Worm (Caenorhabditis elegans) whole organism, L1 larva: ENCODE results near the gene dpy-27.
A peak's percentile ranks its signal among the peaks of the same experiment; 100 is the strongest.

Source experiments
- C04F5.9 ChIP-seq: sonication (generic microtip); optimal IDR thresholded peaks from 2 replicates; lab custom pipeline; 2016; ENCODE audit warnings: missing genetic modification characterization, missing compliant biosample characterization
- C34B4.2 ChIP-seq: sonication (generic microtip); optimal IDR thresholded peaks from 2 replicates; lab custom pipeline; 2017; ENCODE audit warnings: mild to moderate bottlenecking, missing genetic modification characterization, missing compliant biosample characterization
- F16B12.6 ChIP-seq: fragments of 150-350 bp; optimal IDR thresholded peaks from 2 replicates; lab custom pipeline; 2014; ENCODE audit warnings: missing biosample characterization, missing genetic modification characterization
- Y116A8C.19 ChIP-seq: sonication (generic microtip); optimal IDR thresholded peaks from 2 replicates; lab custom pipeline; 2016; ENCODE audit warnings: missing compliant biosample characterization, missing genetic modification characterization, borderline replicate concordance
- aha-1 ChIP-seq: fragments of 150-350 bp; optimal IDR thresholded peaks from 2 replicates; lab custom pipeline; 2014; ENCODE audit warnings: missing biosample characterization, missing genetic modification characterization
- alr-1 ChIP-seq: fragments of 200-800 bp; sonication (Bioruptor generic); optimal IDR thresholded peaks from 2 replicates; lab custom pipeline; 2018; ENCODE audit warnings: borderline replicate concordance, mild to moderate bottlenecking, missing genetic modification characterization, missing compliant biosample characterization
- ama-1 ChIP-seq: fragments of 150-350 bp; optimal IDR thresholded peaks from 2 replicates; lab custom pipeline; 2014
- blmp-1 ChIP-seq: fragments of 150-350 bp; optimal IDR thresholded peaks from 2 replicates; lab custom pipeline; 2014; ENCODE audit warnings: missing biosample characterization, missing genetic modification characterization
- ceh-82 ChIP-seq, 3 experiments: fragments of 150-350 bp in 1 of 3; sonication (generic microtip) in 2 of 3; optimal IDR thresholded peaks; 2 replicates each; lab custom pipeline; 2014 to 2017; ENCODE audit warnings: missing biosample characterization in 3 of 3, missing genetic modification characterization in 3 of 3
- ceh-88 ChIP-seq: fragments of 200-800 bp; sonication (Bioruptor generic); IDR thresholded peaks from 2 replicates; pipeline ENCODE4 v1.3.6; 2022; ENCODE audit warnings: missing genetic modification characterization, missing compliant biosample characterization
- ces-1 ChIP-seq: fragments of 150-350 bp; optimal IDR thresholded peaks from 2 replicates; lab custom pipeline; 2014; ENCODE audit warnings: missing biosample characterization, missing genetic modification reagents, missing genetic modification characterization
- dsc-1 ChIP-seq: sonication (generic microtip); optimal IDR thresholded peaks from 2 replicates; lab custom pipeline; 2016; ENCODE audit warnings: mild to moderate bottlenecking, missing genetic modification characterization, missing compliant biosample characterization
- efl-1 ChIP-seq, 4 experiments: fragments of 150-350 bp; optimal IDR thresholded peaks in 3 of 4; peaks in 1 of 4; 1 replicate in 1 of 4; 2 replicates in 3 of 4; lab custom pipeline; 2014; ENCODE audit warnings: missing biosample characterization in 2 of 4, missing genetic modification characterization in 2 of 4, missing genetic modification reagents in 2 of 4
- egl-27 ChIP-seq, 2 experiments: fragments of 150-350 bp in 1 of 2; sonication (generic microtip); optimal IDR thresholded peaks; 3 replicates each; lab custom pipeline; 2017 to 2018; ENCODE audit warnings: missing biosample characterization in 2 of 2, missing genetic modification characterization in 2 of 2, missing genetic modification reagents in 2 of 2
- elt-2 ChIP-seq: sonication (generic microtip); optimal IDR thresholded peaks from 2 replicates; lab custom pipeline; 2016; ENCODE audit warnings: missing genetic modification characterization, mild to moderate bottlenecking, inconsistent platforms, missing compliant biosample characterization, missing genetic modification reagents
- ets-5 ChIP-seq: fragments of 200-800 bp; sonication (Bioruptor generic); IDR thresholded peaks from 2 replicates; pipeline ENCODE4 v1.3.6; 2022; ENCODE audit warnings: missing genetic modification characterization, missing compliant biosample characterization
- fkh-10 ChIP-seq: sonication (generic microtip); optimal IDR thresholded peaks from 2 replicates; lab custom pipeline; 2017; ENCODE audit warnings: missing biosample characterization, missing genetic modification reagents, missing genetic modification characterization
- fkh-8 ChIP-seq: sonication (generic microtip); optimal IDR thresholded peaks from 2 replicates; lab custom pipeline; 2016; ENCODE audit warnings: mild to moderate bottlenecking, missing genetic modification characterization, missing compliant biosample characterization
- fos-1 ChIP-seq: fragments of 150-350 bp; optimal IDR thresholded peaks from 2 replicates; lab custom pipeline; 2014; ENCODE audit warnings: missing biosample characterization, missing genetic modification characterization
- grh-1 ChIP-seq: fragments of 200-800 bp; sonication (Bioruptor generic); IDR thresholded peaks from 2 replicates; pipeline ENCODE4 v1.3.6; 2022; ENCODE audit warnings: missing genetic modification reagents, missing genetic modification characterization, missing compliant biosample characterization
- hlh-4 ChIP-seq: sonication (generic microtip); optimal IDR thresholded peaks from 2 replicates; lab custom pipeline; 2016; ENCODE audit warnings: mild to moderate bottlenecking, missing genetic modification characterization, missing compliant biosample characterization
- hpl-2 ChIP-seq: fragments of 150-350 bp; optimal IDR thresholded peaks from 2 replicates; lab custom pipeline; 2014; ENCODE audit warnings: missing biosample characterization, missing genetic modification reagents, missing genetic modification characterization
- isw-1 ChIP-seq: fragments of 200-800 bp; sonication (Bioruptor generic); IDR thresholded peaks from 2 replicates; pipeline ENCODE4 v1.3.6; 2022; ENCODE audit warnings: missing genetic modification characterization, missing compliant biosample characterization
- jun-1 ChIP-seq: fragments of 150-350 bp; optimal IDR thresholded peaks from 2 replicates; lab custom pipeline; 2014; ENCODE audit warnings: missing biosample characterization, missing genetic modification reagents, missing genetic modification characterization
- lin-14 ChIP-seq: fragments of 200-800 bp; sonication (Bioruptor generic); optimal IDR thresholded peaks from 2 replicates; lab custom pipeline; 2018; ENCODE audit warnings: mild to moderate bottlenecking, missing genetic modification characterization, moderate library complexity, missing compliant biosample characterization
- lin-35 ChIP-seq, 2 experiments: fragments of 150-350 bp; optimal IDR thresholded peaks; 2 replicates each; lab custom pipeline; 2014; ENCODE audit warnings: missing biosample characterization in 2 of 2, missing genetic modification characterization in 2 of 2, missing genetic modification reagents in 2 of 2
- mab-9 ChIP-seq: fragments of 200-800 bp; sonication (Bioruptor generic); IDR thresholded peaks from 2 replicates; pipeline ENCODE4 v1.3.6; 2022; ENCODE audit warnings: missing genetic modification reagents, missing genetic modification characterization, missing compliant biosample characterization
- mdl-1 ChIP-seq, 2 experiments: fragments of 150-350 bp; optimal IDR thresholded peaks; 2 replicates each; lab custom pipeline; 2014 to 2017; ENCODE audit warnings: missing biosample characterization in 2 of 2, missing genetic modification characterization in 2 of 2, inconsistent platforms in 1 of 2
- nhr-11 ChIP-seq: fragments of 150-350 bp; optimal IDR thresholded peaks from 2 replicates; lab custom pipeline; 2014; ENCODE audit warnings: missing biosample characterization, missing genetic modification characterization
- nhr-12 ChIP-seq: sonication (generic microtip); optimal IDR thresholded peaks from 2 replicates; lab custom pipeline; 2017; ENCODE audit warnings: missing biosample characterization, missing genetic modification characterization
- nhr-19 ChIP-seq: fragments of 200-800 bp; sonication (Bioruptor generic); conservative IDR thresholded peaks from 2 replicates; pipeline ENCODE4 v1.3.6; 2022; ENCODE audit warnings: missing genetic modification characterization, missing compliant biosample characterization
- nhr-20 ChIP-seq: sonication (generic microtip); optimal IDR thresholded peaks from 2 replicates; lab custom pipeline; 2016; ENCODE audit warnings: mild to moderate bottlenecking, missing genetic modification characterization, missing compliant biosample characterization
- nhr-28 ChIP-seq: fragments of 150-350 bp; optimal IDR thresholded peaks from 2 replicates; lab custom pipeline; 2014; ENCODE audit warnings: missing biosample characterization, missing genetic modification characterization
- nhr-71 ChIP-seq: sonication (generic microtip); optimal IDR thresholded peaks from 2 replicates; lab custom pipeline; 2016; ENCODE audit warnings: mild to moderate bottlenecking, missing genetic modification characterization, moderate library complexity, missing compliant biosample characterization
- nhr-76 ChIP-seq: sonication (generic microtip); optimal IDR thresholded peaks from 2 replicates; lab custom pipeline; 2017; ENCODE audit warnings: missing biosample characterization, missing genetic modification characterization
- nhr-84 ChIP-seq: sonication (generic microtip); optimal IDR thresholded peaks from 2 replicates; lab custom pipeline; 2017; ENCODE audit warnings: missing biosample characterization, missing genetic modification characterization
- nhr-85 ChIP-seq: sonication (generic microtip); peaks from one replicate; lab custom pipeline; 2016; ENCODE audit warnings: missing genetic modification characterization, inconsistent platforms, missing compliant biosample characterization
- nhr-90 ChIP-seq: sonication (generic microtip); optimal IDR thresholded peaks from 2 replicates; lab custom pipeline; 2016; ENCODE audit warnings: mild to moderate bottlenecking, missing genetic modification characterization, missing compliant biosample characterization; ENCODE audit not compliant: poor library complexity
- pag-3 ChIP-seq: sonication (generic microtip); optimal IDR thresholded peaks from 2 replicates; lab custom pipeline; 2017; ENCODE audit warnings: missing genetic modification characterization, mild to moderate bottlenecking, missing compliant biosample characterization, antibody characterized with exemption, borderline replicate concordance; ENCODE audit not compliant: insufficient read depth
- pax-3 ChIP-seq: fragments of 200-800 bp; sonication (Bioruptor generic); optimal IDR thresholded peaks from 2 replicates; lab custom pipeline; 2018; ENCODE audit warnings: mild to moderate bottlenecking, missing genetic modification characterization, moderate library complexity, missing compliant biosample characterization
- pqm-1 ChIP-seq: sonication (generic microtip); optimal IDR thresholded peaks from 3 replicates; lab custom pipeline; 2017; ENCODE audit warnings: missing biosample characterization, missing genetic modification characterization
- skn-1 ChIP-seq: fragments of 150-350 bp; optimal IDR thresholded peaks from 2 replicates; lab custom pipeline; 2014; ENCODE audit warnings: missing biosample characterization, missing genetic modification characterization
- sup-37 ChIP-seq: fragments of 200-800 bp; sonication (Bioruptor generic); optimal IDR thresholded peaks from 2 replicates; lab custom pipeline; 2018; ENCODE audit warnings: mild to moderate bottlenecking, missing genetic modification characterization, missing compliant biosample characterization
- swsn-7 ChIP-seq: sonication (generic microtip); optimal IDR thresholded peaks from 2 replicates; lab custom pipeline; 2016; ENCODE audit warnings: missing genetic modification characterization, missing compliant biosample characterization
- tlp-1 ChIP-seq: fragments of 150-350 bp; optimal IDR thresholded peaks from 2 replicates; lab custom pipeline; 2014; ENCODE audit warnings: missing biosample characterization, missing genetic modification characterization
- unc-130 ChIP-seq: fragments of 150-350 bp; optimal IDR thresholded peaks from 2 replicates; lab custom pipeline; 2017; ENCODE audit warnings: missing biosample characterization, missing genetic modification characterization, inconsistent platforms
- unc-62 ChIP-seq: fragments of 150-350 bp; optimal IDR thresholded peaks from 2 replicates; lab custom pipeline; 2014; ENCODE audit warnings: missing biosample characterization, missing genetic modification reagents, missing genetic modification characterization
- unc-98 ChIP-seq: fragments of 200-800 bp; sonication (Bioruptor generic); IDR thresholded peaks from 2 replicates; pipeline ENCODE4 v1.3.6; 2022; ENCODE audit warnings: missing genetic modification characterization, missing compliant biosample characterization
- vab-15 ChIP-seq: sonication (generic microtip); optimal IDR thresholded peaks from 2 replicates; lab custom pipeline; 2017; ENCODE audit warnings: missing genotype, mild to moderate bottlenecking, missing genetic modification characterization, missing compliant biosample characterization
- xbp-1 ChIP-seq: sonication (generic microtip); optimal IDR thresholded peaks from 2 replicates; lab custom pipeline; 2016; ENCODE audit warnings: missing genetic modification characterization, missing compliant biosample characterization
- zag-1 ChIP-seq: fragments of 150-350 bp; optimal IDR thresholded peaks from 2 replicates; lab custom pipeline; 2014; ENCODE audit warnings: missing biosample characterization, missing genetic modification characterization
- ztf-11 ChIP-seq, 2 experiments: sonication (generic microtip); optimal IDR thresholded peaks; 2 replicates each; lab custom pipeline; 2016 to 2017; ENCODE audit warnings: missing genetic modification characterization in 2 of 2, missing biosample characterization in 1 of 2, missing compliant biosample characterization in 1 of 2
- ztf-4 ChIP-seq: fragments of 150-350 bp; optimal IDR thresholded peaks from 2 replicates; lab custom pipeline; 2014; ENCODE audit warnings: missing biosample characterization, missing genetic modification characterization

The dpy-27 gene

ce11 chrIII:3786427-3786935 lies 33.0 kb downstream of the dpy-27 start, which contains the start of gene acy-3:
Gene acy-3, minus strand, starts transcription at chrIII:3786477.
- no peak for TF ChIP-seq ceh-88
- TF ChIP-seq ztf-4 (tag; lab: Kevin White, UChicago), result peak; percentile 52
- TF ChIP-seq mdl-1 (tag; optimal IDR thresholded peaks at IDR 0.05; lab: Kevin White, UChicago), result peak in 1 of 2 experiments; percentile 30
- no peak for TF ChIP-seq fkh-10 (GFP tag; lab: Kevin White, UChicago)
- no peak for TF ChIP-seq alr-1 (tag; lab: Kevin White, UChicago)
- no peak for TF ChIP-seq mab-9 (GFP tag; lab: Robert Waterston, UW)
- TF ChIP-seq sup-37 (GFP tag; lab: Kevin White, UChicago), result peak; percentile 25
- no peak for TF ChIP-seq aha-1 (tag; lab: Kevin White, UChicago)
- no peak for TF ChIP-seq Y116A8C.19
- TF ChIP-seq ceh-82 (tag; optimal IDR thresholded peaks at IDR 0.05; lab: Kevin White, UChicago), result no peak
- no peak for TF ChIP-seq hpl-2 (GFP tag; lab: Kevin White, UChicago)
- no peak for TF ChIP-seq isw-1 (GFP tag; lab: Robert Waterston, UW)
- TF ChIP-seq fos-1 (tag; lab: Kevin White, UChicago), result peak; percentile 19
- peak; percentile 28 for TF ChIP-seq elt-2 (tag; lab: Kevin White, UChicago)
- TF ChIP-seq zag-1 (tag; lab: Kevin White, UChicago), result no peak
- no peak for TF ChIP-seq nhr-28 (tag; lab: Kevin White, UChicago)
- TF ChIP-seq swsn-7 (tag; lab: Kevin White, UChicago), result peak; percentile 51
- TF ChIP-seq lin-35 (GFP tag; optimal IDR thresholded peaks at IDR 0.05; lab: Kevin White, UChicago), result peak; percentile 5 to 40
- TF ChIP-seq ets-5 (GFP tag; lab: Robert Waterston, UW), result no peak
- TF ChIP-seq nhr-85 (tag; lab: Kevin White, UChicago), result peak; percentile 86
- no peak for TF ChIP-seq ama-1 (lab: Kevin White, UChicago)
- TF ChIP-seq C34B4.2 (tag; lab: Kevin White, UChicago), result no peak
- peak; percentile 21 for TF ChIP-seq xbp-1 (tag; lab: Kevin White, UChicago)
- TF ChIP-seq nhr-19, result peak; percentile 67
- peak; percentile 24 for TF ChIP-seq nhr-11 (tag; lab: Kevin White, UChicago)
- peak; percentile 50 for TF ChIP-seq blmp-1 (tag; lab: Kevin White, UChicago)
- no peak for TF ChIP-seq unc-98 (GFP tag; lab: Robert Waterston, UW)
- TF ChIP-seq grh-1, result no peak
- no peak for TF ChIP-seq vab-15
- TF ChIP-seq pqm-1, result no peak
- no peak for TF ChIP-seq pax-3 (tag; lab: Kevin White, UChicago)
- TF ChIP-seq jun-1 (tag; lab: Kevin White, UChicago), result peak; percentile 7
- peak; percentile 85 for TF ChIP-seq nhr-71 (tag; lab: Kevin White, UChicago)
- TF ChIP-seq lin-14 (GFP tag; lab: Kevin White, UChicago), result peak; percentile 78
- no peak for TF ChIP-seq ztf-11 (tag; optimal IDR thresholded peaks at IDR 0.05; lab: Kevin White, UChicago)
- no peak for TF ChIP-seq pag-3 (tag; lab: Kevin White, UChicago)
- no peak for TF ChIP-seq nhr-12
- no peak for TF ChIP-seq dsc-1 (tag; lab: Kevin White, UChicago)
- TF ChIP-seq nhr-90 (tag; lab: Kevin White, UChicago), result peak; percentile 53
- no peak for TF ChIP-seq unc-62 (GFP tag; lab: Kevin White, UChicago)
- TF ChIP-seq egl-27 (tag; optimal IDR thresholded peaks at IDR 0.05; lab: Kevin White, UChicago), result peak in 1 of 2 experiments; percentile 19
- TF ChIP-seq F16B12.6, result no peak
- peak; percentile 62 for TF ChIP-seq nhr-20 (tag; lab: Kevin White, UChicago)
- TF ChIP-seq nhr-84 (tag; lab: Kevin White, UChicago), result no peak
- TF ChIP-seq nhr-76 (tag; lab: Kevin White, UChicago), result no peak
- TF ChIP-seq fkh-8 (tag; lab: Kevin White, UChicago), result no peak
- peak; percentile 1 for TF ChIP-seq skn-1
- TF ChIP-seq efl-1 (optimal IDR thresholded peaks at IDR 0.05; lab: Kevin White, UChicago), result peak; percentile 46 to 58
- peak in 1 of 2 experiments; percentile 94 for TF ChIP-seq efl-1 (GFP tag; optimal IDR thresholded peaks at IDR 0.05 in 1 of 2; lab: Kevin White, UChicago)
- peak; percentile 18 for TF ChIP-seq unc-130 (tag; lab: Kevin White, UChicago)
- no peak for TF ChIP-seq tlp-1
- TF ChIP-seq C04F5.9 (tag; lab: Kevin White, UChicago), result no peak
- TF ChIP-seq ces-1 (GFP tag; lab: Kevin White, UChicago), result no peak
- TF ChIP-seq hlh-4 (tag; lab: Kevin White, UChicago), result no peak
